Worm (Caenorhabditis elegans) whole organism, early embryonic: ENCODE measurements around the gene srw-99.
A peak's percentile ranks its signal among the peaks of the same experiment; 100 is the strongest.

Experiments
- B0310.2 ChIP-seq: sonication (generic microtip); optimal IDR thresholded peaks from 2 replicates; lab custom pipeline; 2016; ENCODE audit warnings: mild to moderate bottlenecking, missing genetic modification characterization, missing compliant biosample characterization
- F13C5.2 ChIP-seq: sonication (generic microtip); optimal IDR thresholded peaks from 2 replicates; lab custom pipeline; 2017; ENCODE audit warnings: mild to moderate bottlenecking, missing genetic modification characterization, inconsistent platforms, missing compliant biosample characterization
- aly-1 ChIP-seq: sonication (generic microtip); optimal IDR thresholded peaks from 2 replicates; lab custom pipeline; 2016; ENCODE audit warnings: missing genetic modification characterization, missing compliant biosample characterization
- ama-1 ChIP-seq: fragments of 150-350 bp; optimal IDR thresholded peaks from 2 replicates; lab custom pipeline; 2014
- ceh-13 ChIP-seq: fragments of 200-800 bp; sonication (Bioruptor generic); optimal IDR thresholded peaks from 2 replicates; lab custom pipeline; 2018; ENCODE audit warnings: mild to moderate bottlenecking, missing genetic modification characterization, missing compliant biosample characterization
- ceh-36 ChIP-seq: sonication (generic microtip); optimal IDR thresholded peaks from 2 replicates; lab custom pipeline; 2016; ENCODE audit warnings: missing genetic modification characterization, inconsistent platforms, missing compliant biosample characterization
- ets-7 ChIP-seq: sonication (generic microtip); optimal IDR thresholded peaks from 2 replicates; lab custom pipeline; 2016; ENCODE audit warnings: missing genotype, missing genetic modification characterization, missing compliant biosample characterization
- flt-1 ChIP-seq: fragments of 200-800 bp; sonication (Bioruptor generic); IDR thresholded peaks from 2 replicates; pipeline ENCODE4 v1.3.6; 2022; ENCODE audit warnings: missing genetic modification characterization, missing compliant biosample characterization
- hmbx-1 ChIP-seq: sonication (generic microtip); optimal IDR thresholded peaks from 2 replicates; lab custom pipeline; 2016; ENCODE audit warnings: mild to moderate bottlenecking, missing genetic modification characterization, missing compliant biosample characterization
- hmg-4 ChIP-seq: fragments of 200-800 bp; sonication (Bioruptor generic); optimal IDR thresholded peaks from 2 replicates; lab custom pipeline; 2018; ENCODE audit warnings: mild to moderate bottlenecking, missing genetic modification characterization, missing compliant biosample characterization
- hnd-1 ChIP-seq: sonication (generic microtip); optimal IDR thresholded peaks from 2 replicates; lab custom pipeline; 2016; ENCODE audit warnings: missing genetic modification characterization, missing compliant biosample characterization
- pes-1 ChIP-seq: fragments of 200-800 bp; sonication (Bioruptor generic); IDR thresholded peaks from 2 replicates; pipeline ENCODE4 v1.3.6; 2022; ENCODE audit warnings: missing genetic modification reagents, missing genetic modification characterization, missing compliant biosample characterization
- scrt-1 ChIP-seq: fragments of 200-800 bp; sonication (Bioruptor generic); IDR thresholded peaks from 2 replicates; pipeline ENCODE4 v1.3.6; 2022; ENCODE audit warnings: missing genetic modification characterization, missing compliant biosample characterization
- sea-1 ChIP-seq: fragments of 200-800 bp; sonication (Bioruptor generic); conservative IDR thresholded peaks from 2 replicates; pipeline ENCODE4 v1.3.6; 2022; ENCODE audit warnings: missing genetic modification characterization, missing compliant biosample characterization
- tbx-11 ChIP-seq: fragments of 200-800 bp; sonication (Bioruptor generic); IDR thresholded peaks from 2 replicates; pipeline ENCODE4 v1.3.6; 2022; ENCODE audit warnings: missing genetic modification characterization, missing compliant biosample characterization
- tbx-37 ChIP-seq: fragments of 200-800 bp; sonication (Bioruptor generic); conservative IDR thresholded peaks from 2 replicates; pipeline ENCODE4 v1.3.6; 2022; ENCODE audit warnings: missing genetic modification reagents, missing genetic modification characterization, missing compliant biosample characterization
- tra-4 ChIP-seq: sonication (generic microtip); optimal IDR thresholded peaks from 2 replicates; lab custom pipeline; 2017; ENCODE audit warnings: missing genetic modification characterization, missing compliant biosample characterization

srw-99 gene

ce11 chrV:1743205-1743870, 34.8 kb downstream of the srw-99 start, which contains the start of gene nhr-256:
Gene nhr-256, plus strand, starts transcription at chrV:1743771.
- TF ChIP-seq ceh-36 (peak; percentile 38), tbx-37 (no peak)

DNA sequence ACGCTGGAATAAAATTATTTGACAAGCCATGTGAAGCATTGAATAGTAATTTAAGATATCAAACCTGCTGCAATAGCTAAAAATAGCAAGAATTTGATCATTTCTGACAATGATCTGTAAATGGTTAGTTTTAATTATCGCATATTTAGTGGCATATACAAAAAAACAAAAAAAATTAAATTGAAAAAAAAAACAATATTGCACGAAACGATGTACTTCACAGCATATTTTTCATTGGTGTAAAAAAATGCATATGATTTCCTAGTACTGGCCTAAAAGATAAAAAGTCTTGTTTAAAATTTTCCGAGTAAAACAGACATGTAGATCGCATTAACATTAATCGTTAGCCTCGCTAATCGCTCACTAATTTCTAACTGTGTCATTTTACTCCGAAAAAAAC, 40.5 kb downstream of the srw-99 start, which contains the start of gene ZK697.8:
ZK697.8 (minus strand) TSS at position 101 of the 400 bp plus-strand sequence.
- no peak for TF ChIP-seq hnd-1 (tag; lab: Kevin White, UChicago)
- TF ChIP-seq F13C5.2 (tag; lab: Kevin White, UChicago), result no peak
- TF ChIP-seq hmbx-1 (tag; lab: Kevin White, UChicago), result no peak
- TF ChIP-seq hmg-4 (GFP tag; lab: Kevin White, UChicago), result no peak
- TF ChIP-seq ets-7, result no peak
- no peak for TF ChIP-seq scrt-1 (GFP tag; lab: Robert Waterston, UW)
- no peak for TF ChIP-seq sea-1 (GFP tag; lab: Robert Waterston, UW)
- TF ChIP-seq pes-1 (GFP tag; lab: Robert Waterston, UW), result no peak
- TF ChIP-seq ceh-36, result no peak
- no peak for TF ChIP-seq B0310.2
- no peak for TF ChIP-seq tbx-37
- no peak for TF ChIP-seq tbx-11 (GFP tag; lab: Robert Waterston, UW)
- TF ChIP-seq aly-1 (tag; lab: Kevin White, UChicago), result no peak
- no peak for TF ChIP-seq tra-4 (tag; lab: Kevin White, UChicago)
- no peak for TF ChIP-seq ama-1 (lab: Kevin White, UChicago)
- no peak for TF ChIP-seq flt-1 (GFP tag; lab: Robert Waterston, UW)
- no peak for TF ChIP-seq ceh-13 (GFP tag; lab: Kevin White, UChicago)

DNA sequence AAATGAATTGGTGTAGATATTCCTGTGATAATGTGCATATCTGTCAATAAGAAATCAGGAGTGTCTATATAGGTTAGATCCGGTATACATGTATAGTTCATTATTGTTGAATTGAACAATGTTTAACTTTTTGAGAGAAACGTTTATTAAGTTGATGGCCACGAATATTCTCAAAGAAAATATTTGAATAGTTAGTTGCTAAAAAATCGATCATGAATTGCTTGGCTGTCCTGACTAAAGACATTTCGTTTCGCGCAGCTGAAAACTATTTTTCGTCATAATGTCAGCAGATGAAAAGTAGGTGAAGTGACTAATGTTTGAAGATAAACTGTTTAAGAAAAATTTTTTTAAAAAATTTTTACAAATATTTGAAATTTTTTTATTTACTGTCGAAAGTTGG, 42.9 kb downstream of the srw-99 start, which contains the start of gene srh-199:
srh-199 (minus strand) TSS at position 101 of the 400 bp plus-strand sequence.
- TF ChIP-seq tbx-37, result no peak
- no peak for TF ChIP-seq B0310.2
- TF ChIP-seq hmg-4 (GFP tag; lab: Kevin White, UChicago), result no peak
- no peak for TF ChIP-seq tra-4 (tag; lab: Kevin White, UChicago)
- TF ChIP-seq ceh-13 (GFP tag; lab: Kevin White, UChicago), result no peak
- TF ChIP-seq hmbx-1 (tag; lab: Kevin White, UChicago), result no peak
- no peak for TF ChIP-seq aly-1 (tag; lab: Kevin White, UChicago)
- no peak for TF ChIP-seq scrt-1 (GFP tag; lab: Robert Waterston, UW)
- TF ChIP-seq ets-7, result no peak
- TF ChIP-seq pes-1 (GFP tag; lab: Robert Waterston, UW), result no peak
- TF ChIP-seq F13C5.2 (tag; lab: Kevin White, UChicago), result no peak
- TF ChIP-seq flt-1 (GFP tag; lab: Robert Waterston, UW), result no peak
- no peak for TF ChIP-seq tbx-11 (GFP tag; lab: Robert Waterston, UW)
- no peak for TF ChIP-seq sea-1 (GFP tag; lab: Robert Waterston, UW)
- no peak for TF ChIP-seq ceh-36

DNA sequence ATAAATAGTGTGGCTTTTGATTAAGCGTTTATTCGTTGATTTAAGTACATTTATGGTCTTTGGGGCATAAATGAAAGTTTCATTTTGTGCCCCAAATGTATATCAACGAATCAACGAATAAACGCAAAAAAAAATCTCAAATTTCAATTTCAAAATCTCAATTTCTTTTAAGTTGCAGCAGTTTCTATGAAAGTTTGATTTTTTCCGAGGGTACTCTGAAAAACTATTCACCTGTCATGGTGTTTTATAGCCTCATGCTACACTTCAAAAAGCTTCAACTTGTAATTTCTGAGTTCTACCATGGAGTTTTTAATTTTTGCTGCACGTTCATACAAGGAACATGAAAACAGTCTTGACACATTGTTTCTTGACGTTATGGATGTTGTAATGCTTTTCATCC, 44.0 kb downstream of the srw-99 start, which contains the start of gene ZK697.1:
ZK697.1 (plus strand) TSS at position 301 of the 400 bp plus-strand sequence.
- no peak for TF ChIP-seq ama-1 (lab: Kevin White, UChicago)
- TF ChIP-seq pes-1 (GFP tag; lab: Robert Waterston, UW), result no peak
- no peak for TF ChIP-seq ceh-36
- no peak for TF ChIP-seq hmbx-1 (tag; lab: Kevin White, UChicago)
- no peak for TF ChIP-seq ceh-13 (GFP tag; lab: Kevin White, UChicago)
- no peak for TF ChIP-seq sea-1 (GFP tag; lab: Robert Waterston, UW)
- TF ChIP-seq tbx-11 (GFP tag; lab: Robert Waterston, UW), result no peak
- TF ChIP-seq B0310.2, result no peak
- no peak for TF ChIP-seq scrt-1 (GFP tag; lab: Robert Waterston, UW)
- no peak for TF ChIP-seq hnd-1 (tag; lab: Kevin White, UChicago)
- no peak for TF ChIP-seq aly-1 (tag; lab: Kevin White, UChicago)
- TF ChIP-seq ets-7, result no peak
- TF ChIP-seq tbx-37, result no peak
- no peak for TF ChIP-seq flt-1 (GFP tag; lab: Robert Waterston, UW)
- no peak for TF ChIP-seq tra-4 (tag; lab: Kevin White, UChicago)

ce11 chrV:1755589-1755988, 47.0 kb downstream of the srw-99 start, which contains the start of gene ZK697.14:
Gene ZK697.14, minus strand, starts transcription at chrV:1755689.
- TF ChIP-seq hmbx-1 (tag; lab: Kevin White, UChicago) (no peak), ama-1 (lab: Kevin White, UChicago) (no peak), scrt-1 (GFP tag; lab: Robert Waterston, UW) (no peak), pes-1 (GFP tag; lab: Robert Waterston, UW) (no peak), tbx-11 (GFP tag; lab: Robert Waterston, UW) (no peak), ceh-13 (GFP tag; lab: Kevin White, UChicago) (no peak), aly-1 (tag; lab: Kevin White, UChicago) (no peak), ceh-36 (no peak), tbx-37 (no peak), F13C5.2 (tag; lab: Kevin White, UChicago) (no peak), B0310.2 (no peak)

ce11 chrV:1756099-1756498, 47.6 kb downstream of the srw-99 start:
- TF ChIP-seq pes-1 (GFP tag; lab: Robert Waterston, UW) (no peak), hnd-1 (tag; lab: Kevin White, UChicago) (no peak), aly-1 (tag; lab: Kevin White, UChicago) (no peak), B0310.2 (no peak), F13C5.2 (tag; lab: Kevin White, UChicago) (no peak), tbx-11 (GFP tag; lab: Robert Waterston, UW) (no peak), scrt-1 (GFP tag; lab: Robert Waterston, UW) (no peak), flt-1 (GFP tag; lab: Robert Waterston, UW) (no peak)

DNA sequence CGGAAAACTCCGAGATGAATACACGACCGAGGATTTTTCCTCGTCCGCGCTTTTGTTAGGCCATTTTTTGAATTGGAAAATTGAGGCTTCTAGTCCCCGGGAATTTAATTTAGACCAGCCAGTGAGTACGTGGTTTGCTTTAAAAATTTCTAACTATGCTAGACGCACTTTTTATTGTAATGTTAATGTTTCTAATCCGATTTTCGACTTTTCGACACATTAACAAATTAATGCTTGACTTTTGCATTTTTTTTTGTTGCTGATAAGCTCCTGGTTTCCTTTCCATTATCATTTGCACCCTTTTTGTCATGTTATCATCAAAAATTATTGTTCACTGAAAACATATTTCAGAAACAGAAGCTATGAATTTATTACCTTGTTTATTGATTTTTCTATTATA, 48.3 kb downstream of the srw-99 start, which contains the start of gene clec-204:
clec-204 (plus strand) TSS at position 301 of the 400 bp plus-strand sequence.
- no peak for TF ChIP-seq hmg-4 (GFP tag; lab: Kevin White, UChicago)
- TF ChIP-seq ama-1 (lab: Kevin White, UChicago), result no peak
- TF ChIP-seq F13C5.2 (tag; lab: Kevin White, UChicago), result no peak
- no peak for TF ChIP-seq ceh-36
- no peak for TF ChIP-seq aly-1 (tag; lab: Kevin White, UChicago)
